Worm (Caenorhabditis elegans): ENCODE data around the gene F57F4.2.

ce11 chrV:6352350-6352749 lies 37.2 kb downstream of the F57F4.2 start:
- TF ChIP-seq unc-86 (tag; optimal IDR thresholded peaks at IDR 0.05) (no peak), nhr-11 (tag; optimal IDR thresholded peaks at IDR 0.05) (no peak), tbx-2 (tag; optimal IDR thresholded peaks at IDR 0.05) (no peak), C38D4.7 (GFP tag; optimal IDR thresholded peaks at IDR 0.05) (no peak), eyg-1 (tag; optimal IDR thresholded peaks at IDR 0.05) (no peak), F13H6.1 (tag; optimal IDR thresholded peaks at IDR 0.05) (peak; percentile 6), ceh-6 (GFP tag; optimal IDR thresholded peaks at IDR 0.05) (no peak), lim-6 (tag; optimal IDR thresholded peaks at IDR 0.05) (no peak), fkh-10 (GFP tag; optimal IDR thresholded peaks at IDR 0.05) (no peak), ceh-45 (GFP tag; IDR thresholded peaks at IDR 0.05) (no peak)

Measured in whole organism, late embryonic.